Fruit fly (Drosophila melanogaster): ENCODE data around the gene CG4619.

CG4619 gene

DNA sequence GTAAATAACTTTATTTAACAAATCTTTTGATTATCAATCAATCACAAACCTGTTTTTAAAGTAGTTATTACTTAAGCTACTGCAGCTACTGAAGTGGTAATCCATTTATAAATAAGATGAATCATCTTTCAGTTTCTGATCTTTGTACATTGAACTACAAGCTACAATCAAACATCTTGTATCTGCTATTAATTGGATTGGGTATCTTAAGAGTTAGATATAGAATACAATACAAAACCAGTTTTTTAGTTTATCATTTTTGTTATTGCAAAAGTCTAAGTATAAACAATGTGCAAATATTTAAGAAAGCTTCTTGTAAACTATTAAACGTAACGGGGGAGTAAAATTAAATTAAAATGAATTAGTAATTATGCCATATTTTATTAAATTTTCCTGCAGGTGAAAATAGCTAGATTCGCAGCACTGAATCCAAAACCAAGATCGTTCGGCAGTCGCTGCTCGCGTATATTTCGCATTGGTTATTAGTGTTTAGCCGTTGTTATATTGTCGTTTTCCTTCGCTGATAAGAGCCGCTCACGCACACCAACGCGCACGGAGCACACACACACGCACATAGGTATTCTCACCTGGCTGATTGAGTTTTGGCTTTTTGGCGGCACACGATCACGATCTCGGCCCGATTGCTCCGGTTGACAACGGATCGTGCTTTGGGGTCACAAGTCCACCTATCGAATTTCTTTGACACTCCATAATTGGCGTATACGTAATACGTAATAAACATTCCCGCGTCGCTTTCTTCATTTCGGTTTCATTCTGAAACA lies 9.3 kb downstream of the CG4619 start (continued):
- TF ChIP-seq amos (GFP tag; IDR thresholded peaks at IDR 0.05; ENCODE audit: partially characterized antibody) (peak; percentile 19; the same call in 1 of the 2 replicates), grn (GFP tag; optimal IDR thresholded peaks at IDR 0.05) (peak; percentile 66), CG18262 (tag; optimal IDR thresholded peaks at IDR 0.05) (peak; percentile 6), lab (GFP tag; optimal IDR thresholded peaks at IDR 0.05) (peak; percentile 19), CG13894 (tag; optimal IDR thresholded peaks at IDR 0.05) (peak; percentile 52), sens (GFP tag) (peak; percentile 17), nmo (GFP tag; optimal IDR thresholded peaks at IDR 0.05) (peak; percentile 3), br (optimal IDR thresholded peaks at IDR 0.05) (no peak), Sox100B (GFP tag; optimal IDR thresholded peaks at IDR 0.05) (no peak), CG9437 (GFP tag; optimal IDR thresholded peaks at IDR 0.05) (peak; percentile 67), MTF-1 (GFP tag; optimal IDR thresholded peaks at IDR 0.05; ENCODE audit: borderline replicate concordance) (no peak), nom (GFP tag; optimal IDR thresholded peaks at IDR 0.05) (peak; percentile 4), HLH3B (GFP tag; IDR thresholded peaks at IDR 0.05) (no peak), C15 (GFP tag; IDR thresholded peaks at IDR 0.05) (no peak), Blimp-1 (GFP tag; optimal IDR thresholded peaks at IDR 0.05) (peak; percentile 33), CG6689 (GFP tag; IDR thresholded peaks at IDR 0.05) (no peak), Rfx (GFP tag; IDR thresholded peaks at IDR 0.05) (0 out of 2 replicates have a peak, but pooled peaks have one; percentile 13), CG32532 (GFP tag; IDR thresholded peaks at IDR 0.05) (peak; percentile 21; the same call in 1 of the 2 replicates), CG2120 (GFP tag; optimal IDR thresholded peaks at IDR 0.05) (no peak), GATAe (GFP tag; conservative IDR thresholded peaks at IDR 0.05) (0 out of 2 replicates have a peak, but pooled peaks have one; percentile 20), Sry-β (GFP tag; optimal IDR thresholded peaks at IDR 0.05) (peak; percentile 86), Hey (tag; optimal IDR thresholded peaks at IDR 0.05) (peak; percentile 53), ci (GFP tag; IDR thresholded peaks at IDR 0.05) (0 out of 3 replicates have a peak, but pooled peaks have one; percentile 23), Adf1 (GFP tag; IDR thresholded peaks at IDR 0.05) (peak; percentile 15; the same call in 1 of the 2 replicates), CG7556 (GFP tag; optimal IDR thresholded peaks at IDR 0.05) (peak; percentile 12), CG34422 (GFP tag; IDR thresholded peaks at IDR 0.05) (peak; percentile 21; the same call in 1 of the 3 replicates), Pdp1 (GFP tag; optimal IDR thresholded peaks at IDR 0.05) (peak in 1 of 2 experiments; percentile 62), Meics (GFP tag; optimal IDR thresholded peaks at IDR 0.05) (peak; percentile 9), sug (tag; optimal IDR thresholded peaks at IDR 0.05) (peak; percentile 59), CG18599 (GFP tag; optimal IDR thresholded peaks at IDR 0.05) (peak; percentile 8), rib (GFP tag; IDR thresholded peaks at IDR 0.05) (peak; percentile 47; the same call in 1 of the 2 replicates), CG12769 (tag; optimal IDR thresholded peaks at IDR 0.05) (peak; percentile 75), hb (GFP tag; IDR thresholded peaks at IDR 0.05; ENCODE audit: partially characterized antibody) (no peak), mld (GFP tag; IDR thresholded peaks at IDR 0.05; ENCODE audit: partially characterized antibody) (no peak), B-H2 (GFP tag; optimal IDR thresholded peaks at IDR 0.05) (peak; percentile 39), cg (GFP tag; optimal IDR thresholded peaks at IDR 0.05) (peak; percentile 68), gem (tag; optimal IDR thresholded peaks at IDR 0.05) (peak; percentile 5), CG14441 (GFP tag; IDR thresholded peaks at IDR 0.05) (peak; percentile 30; the same call in 1 of the 2 replicates), HmgZ (tag; optimal IDR thresholded peaks at IDR 0.05) (peak; percentile 8), dimm (GFP tag; IDR thresholded peaks at IDR 0.05) (no peak), CG2199 (GFP tag; IDR thresholded peaks at IDR 0.05) (peak; percentile 75; the same call in 1 of the 3 replicates), HLHmδ (GFP tag; optimal IDR thresholded peaks at IDR 0.05) (no peak), CG34224 (GFP tag; IDR thresholded peaks at IDR 0.05; ENCODE audit: partially characterized antibody) (no peak), sd (tag; optimal IDR thresholded peaks at IDR 0.05) (peak; percentile 88), Atf6 (GFP tag; IDR thresholded peaks at IDR 0.05) (0 out of 2 replicates have a peak, but pooled peaks have one; percentile 35)
